Fruit fly (Drosophila melanogaster): ENCODE measurements around the gene Atg1.

Gene Atg1

dm6 chr3L:12799431-12800147 is 5.3 kb downstream of the Atg1 start (continued):
- TF ChIP-seq CG7357 (GFP tag; IDR thresholded peaks at IDR 0.05) (no peak), ken (GFP tag; IDR thresholded peaks at IDR 0.05) (no peak), D19B (GFP tag; optimal IDR thresholded peaks at IDR 0.05) (peak; percentile 23), jigr1 (GFP tag; IDR thresholded peaks at IDR 0.05) (no peak), maf-S (GFP tag; optimal IDR thresholded peaks at IDR 0.05) (no peak), crol (GFP tag; IDR thresholded peaks at IDR 0.05) (no peak), CG15073 (GFP tag; optimal IDR thresholded peaks at IDR 0.05) (no peak), CG17829 (tag; optimal IDR thresholded peaks at IDR 0.05) (peak; percentile 93), Trl (optimal IDR thresholded peaks at IDR 0.05) (no peak), Trl (GFP tag; optimal IDR thresholded peaks at IDR 0.05) (no peak), CG17612 (GFP tag; IDR thresholded peaks at IDR 0.05) (no peak), CG8478 (optimal IDR thresholded peaks at IDR 0.05) (no peak), Hr51 (GFP tag; optimal IDR thresholded peaks at IDR 0.05) (peak in 1 of 2 experiments; percentile 12), slou (GFP tag; optimal IDR thresholded peaks at IDR 0.05) (no peak), CG10267 (tag; optimal IDR thresholded peaks at IDR 0.05) (no peak), CG12071 (GFP tag; optimal IDR thresholded peaks at IDR 0.05) (no peak), CG7786 (GFP tag; optimal IDR thresholded peaks at IDR 0.05) (no peak), Dfd (GFP tag; optimal IDR thresholded peaks at IDR 0.05) (no peak), scrt (GFP tag; optimal IDR thresholded peaks at IDR 0.05) (no peak), CG13296 (GFP tag; optimal IDR thresholded peaks at IDR 0.05) (no peak), HmgZ (tag; optimal IDR thresholded peaks at IDR 0.05) (no peak), gcm2 (GFP tag; optimal IDR thresholded peaks at IDR 0.05) (no peak), chinmo (GFP tag; IDR thresholded peaks at IDR 0.05; ENCODE audit: partially characterized antibody) (no peak), CG18011 (GFP tag; optimal IDR thresholded peaks at IDR 0.05) (no peak), exex (tag; optimal IDR thresholded peaks at IDR 0.05) (peak; percentile 30), sim (GFP tag; IDR thresholded peaks at IDR 0.05) (no peak), dati (GFP tag; IDR thresholded peaks at IDR 0.05) (no peak), cas (GFP tag; IDR thresholded peaks at IDR 0.05) (no peak), CG1832 (GFP tag; optimal IDR thresholded peaks at IDR 0.05) (no peak), CG15601 (tag; optimal IDR thresholded peaks at IDR 0.05) (peak; percentile 31), dysf (GFP tag; IDR thresholded peaks at IDR 0.05) (no peak), CG33557 (GFP tag; optimal IDR thresholded peaks at IDR 0.05) (no peak), chn (GFP tag; optimal IDR thresholded peaks at IDR 0.05) (no peak), CG14965 (GFP tag; optimal IDR thresholded peaks at IDR 0.05; ENCODE audit: borderline replicate concordance) (no peak), Adf1 (GFP tag; IDR thresholded peaks at IDR 0.05) (no peak), grau (tag; optimal IDR thresholded peaks at IDR 0.05) (peak; percentile 15), CG33213 (GFP tag; optimal IDR thresholded peaks at IDR 0.05) (no peak), CG16813 (GFP tag; IDR thresholded peaks at IDR 0.05; ENCODE audit: partially characterized antibody) (no peak), Sry-δ (GFP tag; optimal IDR thresholded peaks at IDR 0.05) (no peak), sens (GFP tag) (peak; percentile 74)

DNA sequence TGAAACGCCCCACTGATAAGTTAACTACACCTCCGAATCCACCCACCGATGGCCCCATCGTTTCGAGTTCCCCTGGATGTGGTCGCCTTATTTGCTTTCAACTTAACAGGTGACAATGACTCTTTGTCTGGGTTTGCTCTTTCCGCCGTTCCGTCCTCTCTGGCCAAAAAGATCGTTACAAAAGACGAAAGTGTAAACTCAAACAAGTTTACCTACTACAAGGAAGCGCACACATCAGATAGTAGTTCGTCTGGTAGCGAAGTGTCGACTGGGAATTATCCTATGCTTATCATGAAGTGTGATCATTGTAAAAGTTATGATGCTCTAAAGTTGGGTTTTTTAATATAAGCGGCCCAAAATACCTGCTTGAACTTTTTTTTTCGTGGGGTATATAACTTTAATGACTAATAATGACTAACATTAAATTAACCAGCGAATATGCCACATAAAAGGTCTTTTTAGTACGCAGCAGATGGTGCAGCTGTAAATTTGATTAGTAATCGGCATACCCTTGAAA is 6.1 kb downstream of the Atg1 start:
- TF ChIP-seq nmo (GFP tag; optimal IDR thresholded peaks at IDR 0.05) (peak; percentile 16), lab (GFP tag; optimal IDR thresholded peaks at IDR 0.05) (peak; percentile 33), Scr (GFP tag; IDR thresholded peaks at IDR 0.05; ENCODE audit: partially characterized antibody) (no peak), tx (GFP tag; optimal IDR thresholded peaks at IDR 0.05) (peak; percentile 5), org-1 (GFP tag; optimal IDR thresholded peaks at IDR 0.05) (peak; percentile 5), CG8290 (GFP tag; optimal IDR thresholded peaks at IDR 0.05) (no peak), CG8290 (tag; optimal IDR thresholded peaks at IDR 0.05) (peak in 1 of 2 experiments; percentile 16), vvl (GFP tag; IDR thresholded peaks at IDR 0.05) (no peak; the same call in 1 of the 2 replicates), zfh2 (GFP tag; optimal IDR thresholded peaks at IDR 0.05) (no peak), Meics (GFP tag; optimal IDR thresholded peaks at IDR 0.05) (peak; percentile 21), bsh (GFP tag; optimal IDR thresholded peaks at IDR 0.05) (peak; percentile 12 to 21), BtbVII (GFP tag; optimal IDR thresholded peaks at IDR 0.05) (peak; percentile 33), lbe (GFP tag; optimal IDR thresholded peaks at IDR 0.05) (no peak)

All from whole organism, embryonic.